Worm (Caenorhabditis elegans): ENCODE data around the gene srx-46.

DNA sequence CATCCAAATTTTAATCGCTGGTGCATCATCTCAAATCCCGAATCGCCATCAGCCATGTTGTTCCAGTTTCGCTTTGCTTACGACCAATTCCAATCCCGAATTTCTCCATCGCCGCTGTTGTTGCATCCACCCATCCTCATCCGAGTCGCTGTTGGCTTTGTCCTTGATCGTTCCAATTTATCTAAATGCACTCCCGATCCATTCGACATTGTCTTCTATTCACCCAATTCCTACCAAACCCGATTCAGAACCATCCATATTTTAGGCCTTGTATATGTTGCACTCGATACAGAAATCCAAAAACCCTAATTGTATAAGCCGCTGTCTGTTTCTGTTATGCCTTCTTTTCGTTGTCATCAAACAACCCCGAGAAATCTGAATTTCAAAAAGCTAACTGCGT is 12.7 kb upstream of the srx-46 start:
- TF ChIP-seq elt-3 (tag; optimal IDR thresholded peaks at IDR 0.05) (no peak), lin-15B (tag; optimal IDR thresholded peaks at IDR 0.05) (no peak), elt-2 (tag; optimal IDR thresholded peaks at IDR 0.05) (peak; percentile 3), nhr-77 (tag; optimal IDR thresholded peaks at IDR 0.05) (no peak), nfya-1 (tag; optimal IDR thresholded peaks at IDR 0.05; ENCODE audit: insufficient read depth) (no peak)

Data from whole organism, L3 larva.